Fruit fly (Drosophila melanogaster) whole organism, embryonic: ENCODE results near the gene CG17930.

Experiments
- CG10959 ChIP-seq: fragments of 200-800 bp; sonication (Bioruptor generic); IDR thresholded peaks from 2 replicates; pipeline ENCODE4 v1.3.6; 2022; ENCODE audit warnings: missing biosample characterization, missing genetic modification characterization
- CG11456 ChIP-seq: fragments of 200-800 bp; sonication (Bioruptor generic); IDR thresholded peaks from 3 replicates; pipeline ENCODE4 v1.3.6; 2022; ENCODE audit warnings: missing biosample characterization, missing genetic modification characterization
- CG11504 ChIP-seq: fragments of 200-800 bp; sonication (Bioruptor generic); optimal IDR thresholded peaks from 3 replicates; lab custom pipeline; 2019; ENCODE audit warnings: missing biosample characterization, mild to moderate bottlenecking, missing genetic modification characterization, moderate library complexity
- CG12659 ChIP-seq: fragments of 200-800 bp; sonication (Bioruptor generic); optimal IDR thresholded peaks from 3 replicates; lab custom pipeline; 2017; ENCODE audit warnings: mild to moderate bottlenecking, missing biosample characterization, missing genetic modification reagents, missing genetic modification characterization
- CG12769 ChIP-seq: fragments of 200-800 bp; sonication (Bioruptor generic); optimal IDR thresholded peaks from 2 replicates; lab custom pipeline; 2019; ENCODE audit warnings: missing biosample characterization, mild to moderate bottlenecking, missing genetic modification characterization, moderate library complexity
- CG13775 ChIP-seq: fragments of 200-800 bp; sonication (Bioruptor generic); optimal IDR thresholded peaks from 3 replicates; lab custom pipeline; 2017; ENCODE audit warnings: missing biosample characterization, mild to moderate bottlenecking, missing genetic modification characterization
- CG13894 ChIP-seq: fragments of 200-800 bp; sonication (Bioruptor generic); optimal IDR thresholded peaks from 3 replicates; lab custom pipeline; 2018; ENCODE audit warnings: missing biosample characterization, mild to moderate bottlenecking, missing genetic modification characterization, moderate library complexity
- CG14050 ChIP-seq: fragments of 200-800 bp; sonication (Bioruptor generic); IDR thresholded peaks from 3 replicates; pipeline ENCODE4 v1.3.6; 2022; ENCODE audit warnings: missing biosample characterization, missing genetic modification characterization
- CG14667 ChIP-seq: fragments of 200-800 bp; sonication (Bioruptor generic); IDR thresholded peaks from 2 replicates; pipeline ENCODE4 v1.3.6; 2022; ENCODE audit warnings: missing biosample characterization, missing genetic modification characterization
- CG15514 ChIP-seq: fragments of 200-800 bp; sonication (Bioruptor generic); optimal IDR thresholded peaks from 3 replicates; lab custom pipeline; 2017; ENCODE audit warnings: missing biosample characterization, missing genetic modification characterization, mild to moderate bottlenecking, moderate library complexity, missing genetic modification reagents
- CG16779 ChIP-seq: fragments of 200-800 bp; sonication (Bioruptor generic); IDR thresholded peaks from 2 replicates; pipeline ENCODE4 v1.3.6; 2022; ENCODE audit warnings: missing biosample characterization, missing genetic modification characterization
- CG2199 ChIP-seq: fragments of 200-800 bp; sonication (Bioruptor generic); IDR thresholded peaks from 3 replicates; pipeline ENCODE4 v1.3.6; 2022; ENCODE audit warnings: missing biosample characterization, missing genetic modification characterization
- CG2202 ChIP-seq: fragments of 200-800 bp; sonication (Bioruptor generic); optimal IDR thresholded peaks from 2 replicates; lab custom pipeline; 2018; ENCODE audit warnings: missing biosample characterization, mild to moderate bottlenecking, missing genetic modification characterization
- CG30403 ChIP-seq: fragments of 200-800 bp; sonication (Bioruptor generic); optimal IDR thresholded peaks from 3 replicates; lab custom pipeline; 2016; ENCODE audit warnings: missing biosample characterization, missing genetic modification characterization
- CG30431 ChIP-seq: fragments of 200-800 bp; sonication (Bioruptor generic); optimal IDR thresholded peaks from 2 replicates; lab custom pipeline; 2017; ENCODE audit warnings: missing biosample characterization, missing genetic modification characterization
- CG32772 ChIP-seq: fragments of 200-800 bp; sonication (Bioruptor generic); IDR thresholded peaks from 2 replicates; pipeline ENCODE4 v1.3.6; 2022; ENCODE audit warnings: missing biosample characterization, missing genetic modification characterization
- CG3407 ChIP-seq: fragments of 200-800 bp; sonication (Bioruptor generic); optimal IDR thresholded peaks from 2 replicates; lab custom pipeline; 2018; ENCODE audit warnings: missing biosample characterization, mild to moderate bottlenecking, missing genetic modification characterization
- CG3847 ChIP-seq: fragments of 200-800 bp; sonication (Bioruptor generic); IDR thresholded peaks from 2 replicates; pipeline ENCODE4 v1.3.6; 2022; ENCODE audit warnings: missing biosample characterization, missing genetic modification characterization
- CG4854 ChIP-seq: fragments of 200-800 bp; sonication (Bioruptor generic); optimal IDR thresholded peaks from 2 replicates; lab custom pipeline; 2016; ENCODE audit warnings: missing biosample characterization, missing genetic modification characterization, inconsistent platforms
- CG6272 ChIP-seq: fragments of 200-800 bp; sonication (Bioruptor generic); IDR thresholded peaks from 2 replicates; pipeline ENCODE4 v1.3.6; 2022; ENCODE audit warnings: missing biosample characterization, missing genetic modification characterization
- CG7963 ChIP-seq: fragments of 200-800 bp; sonication (Bioruptor generic); IDR thresholded peaks from 3 replicates; pipeline ENCODE4 v1.3.6; 2022; ENCODE audit warnings: missing biosample characterization, missing genetic modification characterization; ENCODE audit not compliant: partially characterized antibody
- CG9876 ChIP-seq: fragments of 200-800 bp; sonication (Bioruptor generic); optimal IDR thresholded peaks from 2 replicates; lab custom pipeline; 2016; ENCODE audit warnings: missing biosample characterization, missing genetic modification characterization
- CoRest ChIP-seq: fragments of 200-800 bp; sonication (Bioruptor generic); optimal IDR thresholded peaks from 3 replicates; lab custom pipeline; 2018; ENCODE audit warnings: missing biosample characterization, mild to moderate bottlenecking, missing genetic modification characterization, moderate library complexity
- Dfd ChIP-seq, 2 experiments: fragments of >200 bp; optimal IDR thresholded peaks; 2 replicates each; lab custom pipeline; 2017; ENCODE audit warnings: missing biosample characterization in 2 of 2, missing genetic modification characterization in 2 of 2
- Dip3 ChIP-seq: fragments of 200-800 bp; sonication (Bioruptor generic); optimal IDR thresholded peaks from 3 replicates; lab custom pipeline; 2016; ENCODE audit warnings: missing biosample characterization, missing genetic modification characterization
- Elba2 ChIP-seq: fragments of 200-800 bp; sonication (Bioruptor generic); optimal IDR thresholded peaks from 3 replicates; lab custom pipeline; 2016; ENCODE audit warnings: missing biosample characterization, missing genetic modification characterization
- HLH3B ChIP-seq: fragments of 200-800 bp; sonication (Bioruptor generic); IDR thresholded peaks from 2 replicates; pipeline ENCODE4 v1.3.6; 2022; ENCODE audit warnings: missing biosample characterization, missing genetic modification characterization
- Hey ChIP-seq: fragments of 200-800 bp; sonication (Bioruptor generic); optimal IDR thresholded peaks from 3 replicates; lab custom pipeline; 2018; ENCODE audit warnings: missing biosample characterization, mild to moderate bottlenecking, missing genetic modification characterization
- MESR4 ChIP-seq: fragments of 200-800 bp; sonication (Bioruptor generic); optimal IDR thresholded peaks from 2 replicates; lab custom pipeline; 2018; ENCODE audit warnings: missing biosample characterization, mild to moderate bottlenecking, missing genetic modification characterization, moderate library complexity
- Max ChIP-seq: fragments of 200-800 bp; sonication (Bioruptor generic); optimal IDR thresholded peaks from 2 replicates; lab custom pipeline; 2016; ENCODE audit warnings: missing biosample characterization, mild to moderate bottlenecking, missing genetic modification characterization
- Meics ChIP-seq: fragments of 200-800 bp; sonication (Bioruptor generic); optimal IDR thresholded peaks from 2 replicates; lab custom pipeline; 2017; ENCODE audit warnings: missing biosample characterization, mild to moderate bottlenecking, missing genetic modification characterization
- Nf-YC ChIP-seq: fragments of 200-800 bp; optimal IDR thresholded peaks from 3 replicates; lab custom pipeline; 2019; ENCODE audit warnings: missing biosample characterization, mild to moderate bottlenecking, missing genetic modification characterization, moderate library complexity
- Poxn ChIP-seq: fragments of 200-800 bp; sonication (Bioruptor generic); IDR thresholded peaks from 2 replicates; pipeline ENCODE4 v1.3.6; 2022; ENCODE audit warnings: missing biosample characterization, missing genetic modification characterization
- Usf ChIP-seq: fragments of 200-800 bp; sonication (Bioruptor generic); optimal IDR thresholded peaks from 2 replicates; lab custom pipeline; 2017; ENCODE audit warnings: missing genotype, missing biosample characterization, missing genetic modification characterization
- Vsx1 ChIP-seq: fragments of 200-800 bp; sonication (Bioruptor generic); optimal IDR thresholded peaks from 2 replicates; lab custom pipeline; 2017; ENCODE audit warnings: missing biosample characterization, mild to moderate bottlenecking, missing genetic modification characterization, missing genetic modification reagents
- bab2 ChIP-seq: fragments of 200-800 bp; sonication (Bioruptor generic); optimal IDR thresholded peaks from 2 replicates; lab custom pipeline; 2016; ENCODE audit warnings: missing biosample characterization, missing genetic modification characterization
- bcd ChIP-seq: fragments of 200-800 bp; sonication (Bioruptor generic); optimal IDR thresholded peaks from 2 replicates; lab custom pipeline; 2017; ENCODE audit warnings: missing biosample characterization, mild to moderate bottlenecking, missing genetic modification characterization
- croc ChIP-seq: fragments of 200-800 bp; sonication (Bioruptor generic); conservative IDR thresholded peaks from 3 replicates; pipeline ENCODE4 v1.3.6; 2022; ENCODE audit warnings: missing biosample characterization, missing genetic modification characterization
- eve ChIP-seq, 2 experiments: fragments of >200 bp; optimal IDR thresholded peaks; 2 replicates each; lab custom pipeline; 2017; ENCODE audit warnings: missing biosample characterization in 2 of 2, missing genetic modification characterization in 2 of 2
- fd3F ChIP-seq: fragments of 200-800 bp; sonication (Bioruptor generic); optimal IDR thresholded peaks from 2 replicates; lab custom pipeline; 2018; ENCODE audit warnings: missing biosample characterization, mild to moderate bottlenecking, missing genetic modification characterization, moderate library complexity
- ftz-f1 ChIP-seq: fragments of 200-800 bp; sonication (Bioruptor generic); optimal IDR thresholded peaks from 2 replicates; lab custom pipeline; 2016; ENCODE audit warnings: missing biosample characterization, missing genetic modification characterization
- kah ChIP-seq: fragments of 200-800 bp; sonication (Bioruptor generic); optimal IDR thresholded peaks from 2 replicates; lab custom pipeline; 2018; ENCODE audit warnings: missing biosample characterization, mild to moderate bottlenecking, missing genetic modification characterization
- kay ChIP-seq: fragments of 200-800 bp; sonication (Bioruptor generic); optimal IDR thresholded peaks from 2 replicates; lab custom pipeline; 2016; ENCODE audit warnings: missing biosample characterization, missing genetic modification characterization
- oc ChIP-seq: fragments of 200-800 bp; sonication (Bioruptor generic); optimal IDR thresholded peaks from 2 replicates; lab custom pipeline; 2018; ENCODE audit warnings: missing biosample characterization, mild to moderate bottlenecking, missing genetic modification characterization, moderate library complexity
- pfk ChIP-seq: fragments of 200-800 bp; sonication (Bioruptor generic); optimal IDR thresholded peaks from 2 replicates; lab custom pipeline; 2018; ENCODE audit warnings: missing biosample characterization, mild to moderate bottlenecking, missing genetic modification characterization, moderate library complexity
- rib ChIP-seq: fragments of 200-800 bp; sonication (Bioruptor generic); IDR thresholded peaks from 2 replicates; pipeline ENCODE4 v1.3.6; 2022; ENCODE audit warnings: missing biosample characterization, missing genetic modification characterization
- row ChIP-seq: fragments of 200-800 bp; sonication (Bioruptor generic); IDR thresholded peaks from 3 replicates; pipeline ENCODE4 v1.3.6; 2022; ENCODE audit warnings: missing biosample characterization, missing genetic modification characterization
- trh ChIP-seq: fragments of 200-800 bp; sonication (Bioruptor generic); optimal IDR thresholded peaks from 2 replicates; lab custom pipeline; 2016; ENCODE audit warnings: missing biosample characterization, missing genetic modification characterization
- twi ChIP-seq: fragments of 200-800 bp; optimal IDR thresholded peaks from 2 replicates; lab custom pipeline; 2019; ENCODE audit warnings: missing biosample characterization, mild to moderate bottlenecking, missing genetic modification characterization, moderate library complexity
- usp ChIP-seq: fragments of >200 bp; optimal IDR thresholded peaks from 2 replicates; lab custom pipeline; 2017; ENCODE audit warnings: missing biosample characterization, missing genetic modification characterization
- wor ChIP-seq: fragments of 200-800 bp; sonication (Bioruptor generic); IDR thresholded peaks from 2 replicates; pipeline ENCODE4 v1.3.6; 2022; ENCODE audit warnings: missing biosample characterization, missing genetic modification characterization
- zen2 ChIP-seq: fragments of 200-800 bp; sonication (Bioruptor generic); IDR thresholded peaks from 3 replicates; pipeline ENCODE4 v1.3.6; 2022; ENCODE audit warnings: missing biosample characterization, missing genetic modification characterization; ENCODE audit not compliant: partially characterized antibody

Gene CG17930

dm6 chr3R:16368288-16368687, 40.6 kb downstream of the CG17930 start, which contains the start of gene js (continued):
- TF ChIP-seq trh (GFP tag; lab: Kevin White, UChicago) (no peak), CG11456 (GFP tag; lab: Robert Waterston, UW) (no peak), CG4854 (GFP tag; lab: Kevin White, UChicago) (no peak), twi (no peak), oc (tag; lab: Kevin White, UChicago) (no peak), eve (GFP tag; optimal IDR thresholded peaks at IDR 0.05; lab: Kevin White, UChicago) (no peak), MESR4 (GFP tag; lab: Kevin White, UChicago) (no peak), Elba2 (no peak), Nf-YC (tag; lab: Kevin White, UChicago) (no peak), rib (no peak), Usf (no peak), bab2 (GFP tag; lab: Kevin White, UChicago) (no peak), CG6272 (no peak), Meics (GFP tag; lab: Kevin White, UChicago) (peak; percentile 10), CG2202 (tag; lab: Kevin White, UChicago) (no peak), row (GFP tag; lab: Robert Waterston, UW) (no peak; the same call in 1 of the 3 replicates), croc (GFP tag; lab: Robert Waterston, UW) (no peak), CG32772 (GFP tag; lab: Robert Waterston, UW) (0 out of 2 replicates have a peak, but pooled peaks have one; percentile 32), pfk (GFP tag; lab: Kevin White, UChicago) (no peak), CG14050 (GFP tag; lab: Robert Waterston, UW) (peak; percentile 20; the same call in 1 of the 3 replicates), Max (GFP tag; lab: Kevin White, UChicago) (no peak), CG12769 (tag; lab: Kevin White, UChicago) (peak; percentile 16), Dip3 (GFP tag; lab: Kevin White, UChicago) (no peak), zen2 (GFP tag; lab: Robert Waterston, UW) (no peak), CG13894 (tag; lab: Kevin White, UChicago) (no peak), CG12659 (GFP tag; lab: Kevin White, UChicago) (no peak), kah (GFP tag; lab: Kevin White, UChicago) (no peak), wor (no peak), CG3847 (peak; percentile 30; the same call in 1 of the 2 replicates), Vsx1 (GFP tag; lab: Kevin White, UChicago) (no peak), CG15514 (GFP tag; lab: Kevin White, UChicago) (no peak), kay (GFP tag; lab: Kevin White, UChicago) (no peak), CG3407 (no peak), HLH3B (peak; percentile 26; the same call in 1 of the 2 replicates), CoRest (tag; lab: Kevin White, UChicago) (peak; percentile 11), usp (GFP tag; lab: Kevin White, UChicago) (no peak), Poxn (GFP tag; lab: Robert Waterston, UW) (no peak), CG9876 (GFP tag; lab: Kevin White, UChicago) (no peak), fd3F (GFP tag; lab: Kevin White, UChicago) (no peak), CG30431 (GFP tag; lab: Kevin White, UChicago) (no peak), CG14667 (no peak), CG13775 (GFP tag; lab: Kevin White, UChicago) (no peak), CG10959 (GFP tag; lab: Robert Waterston, UW) (no peak), CG30403 (GFP tag; lab: Kevin White, UChicago) (no peak), CG11504 (peak; percentile 57), ftz-f1 (GFP tag; lab: Kevin White, UChicago) (no peak), bcd (GFP tag; lab: Kevin White, UChicago) (peak; percentile 8), CG7963 (GFP tag; lab: Robert Waterston, UW) (no peak), CG16779 (no peak), CG2199 (GFP tag; lab: Robert Waterston, UW) (no peak), Hey (tag; lab: Kevin White, UChicago) (no peak), Dfd (GFP tag; optimal IDR thresholded peaks at IDR 0.05; lab: Kevin White, UChicago) (no peak)
